Worm (Caenorhabditis elegans): Measurements from ENCODE around the gene str-83.

Gene str-83

ce11 chrV:4004577-4004976 lies 27.5 kb downstream of the str-83 start:
- no peak for TF ChIP-seq tlf-1 (GFP tag; optimal IDR thresholded peaks at IDR 0.05)
- no peak for TF ChIP-seq madf-10 (tag; optimal IDR thresholded peaks at IDR 0.05)
- TF ChIP-seq attf-3 (GFP tag; conservative IDR thresholded peaks at IDR 0.05), result no peak
- no peak for TF ChIP-seq T07F8.4 (tag; optimal IDR thresholded peaks at IDR 0.05)
- TF ChIP-seq xnd-1 (tag; optimal IDR thresholded peaks at IDR 0.05), result peak; percentile 90
- TF ChIP-seq aptf-3 (GFP tag; IDR thresholded peaks at IDR 0.05), result no peak
- TF ChIP-seq repo-1 (tag; optimal IDR thresholded peaks at IDR 0.05), result no peak
- TF ChIP-seq ztf-28 (GFP tag; IDR thresholded peaks at IDR 0.05), result no peak
- TF ChIP-seq mxl-1 (tag; optimal IDR thresholded peaks at IDR 0.05), result no peak
- TF ChIP-seq lin-26 (GFP tag; IDR thresholded peaks at IDR 0.05), result no peak
- TF ChIP-seq mes-4 (tag; optimal IDR thresholded peaks at IDR 0.05), result no peak
- no peak for TF ChIP-seq ztf-26 (tag; optimal IDR thresholded peaks at IDR 0.05)
- TF ChIP-seq sdz-38 (tag; optimal IDR thresholded peaks at IDR 0.05), result no peak
- no peak for TF ChIP-seq mcd-1 (GFP tag; IDR thresholded peaks at IDR 0.05)
- no peak for TF ChIP-seq Y53F4B.3 (GFP tag; IDR thresholded peaks at IDR 0.05)
- no peak for TF ChIP-seq cebp-1 (GFP tag; IDR thresholded peaks at IDR 0.05)
- no peak for TF ChIP-seq cebp-1 (tag; optimal IDR thresholded peaks at IDR 0.05)
- no peak for TF ChIP-seq Y56A3A.18 (GFP tag; IDR thresholded peaks at IDR 0.05)
- no peak for TF ChIP-seq lin-35 (GFP tag; optimal IDR thresholded peaks at IDR 0.05)
- no peak for TF ChIP-seq let-526 (GFP tag; IDR thresholded peaks at IDR 0.05)
- TF ChIP-seq hrde-1 (tag; optimal IDR thresholded peaks at IDR 0.05; ENCODE audit: borderline replicate concordance), result no peak
- TF ChIP-seq ceh-91 (GFP tag; IDR thresholded peaks at IDR 0.05), result 0 out of 2 replicates have a peak, but pooled peaks have one; percentile 17
- no peak for TF ChIP-seq ztf-3 (GFP tag; optimal IDR thresholded peaks at IDR 0.05)
- TF ChIP-seq F39B2.1 (GFP tag; IDR thresholded peaks at IDR 0.05), result no peak
- TF ChIP-seq hlh-26 (GFP tag; conservative IDR thresholded peaks at IDR 0.05), result no peak
- 0 out of 2 replicates have a peak, but pooled peaks have one; percentile 35 for TF ChIP-seq aptf-2 (GFP tag; conservative IDR thresholded peaks at IDR 0.05)
- no peak for TF ChIP-seq B0336.3 (GFP tag; IDR thresholded peaks at IDR 0.05)
- TF ChIP-seq lir-1 (GFP tag; conservative IDR thresholded peaks at IDR 0.05), result no peak
- TF ChIP-seq ama-1 (optimal IDR thresholded peaks at IDR 0.05), result no peak
- no peak for TF ChIP-seq ama-1 (GFP tag; optimal IDR thresholded peaks at IDR 0.05)
- TF ChIP-seq C17E4.6 (GFP tag; IDR thresholded peaks at IDR 0.05), result no peak
- TF ChIP-seq ceh-100 (GFP tag; IDR thresholded peaks at IDR 0.05), result 0 out of 2 replicates have a peak, but pooled peaks have one; percentile 10
- TF ChIP-seq rec-8 (tag; optimal IDR thresholded peaks at IDR 0.05), result no peak
- TF ChIP-seq mel-28 (tag; optimal IDR thresholded peaks at IDR 0.05; ENCODE audit: borderline replicate concordance), result no peak
- no peak for TF ChIP-seq ZK185.1 (tag; optimal IDR thresholded peaks at IDR 0.05; ENCODE audit: poor library complexity, severe bottlenecking)
- TF ChIP-seq ceh-58 (GFP tag; IDR thresholded peaks at IDR 0.05), result no peak
- TF ChIP-seq hsf-1 (GFP tag; IDR thresholded peaks at IDR 0.05), result peak; percentile 58; the same call in 1 of the 2 replicates
- no peak for TF ChIP-seq B0035.1 (tag; optimal IDR thresholded peaks at IDR 0.05)
- no peak for TF ChIP-seq snpc-1.1 (tag; optimal IDR thresholded peaks at IDR 0.05; ENCODE audit: insufficient read depth)
- no peak for TF ChIP-seq K11D2.4 (GFP tag; IDR thresholded peaks at IDR 0.05)
- peak; percentile 62 for TF ChIP-seq dpl-1 (GFP tag; optimal IDR thresholded peaks at IDR 0.05)
- TF ChIP-seq lag-1 (GFP tag; IDR thresholded peaks at IDR 0.05), result no peak
- no peak for TF ChIP-seq T26A5.8 (tag; optimal IDR thresholded peaks at IDR 0.05)
- no peak for TF ChIP-seq nhr-120 (GFP tag; IDR thresholded peaks at IDR 0.05)
- no peak for TF ChIP-seq egl-44 (GFP tag; IDR thresholded peaks at IDR 0.05)
- no peak for TF ChIP-seq F23B12.7 (tag; optimal IDR thresholded peaks at IDR 0.05; ENCODE audit: insufficient read depth)
- TF ChIP-seq nfya-2 (GFP tag; IDR thresholded peaks at IDR 0.05), result no peak
- peak; percentile 77 for TF ChIP-seq hmg-1.2 (GFP tag; IDR thresholded peaks at IDR 0.05)
- no peak for TF ChIP-seq atf-7 (tag; optimal IDR thresholded peaks at IDR 0.05)
- no peak for TF ChIP-seq lsl-1 (GFP tag; optimal IDR thresholded peaks at IDR 0.05)
